Worm (Caenorhabditis elegans) whole organism, young adult: ENCODE results near the gene osta-2.
A peak's percentile ranks its signal among the peaks of the same experiment; 100 is the strongest.

ENCODE experiments used
- B0336.3 ChIP-seq: fragments of 200-800 bp; sonication (Bioruptor generic); IDR thresholded peaks from 2 replicates; pipeline ENCODE4 v1.3.6; 2022; ENCODE audit warnings: missing genetic modification characterization, missing compliant biosample characterization
- C17E4.6 ChIP-seq: fragments of 200-800 bp; sonication (Bioruptor generic); IDR thresholded peaks from 2 replicates; pipeline ENCODE4 v1.3.6; 2022; ENCODE audit warnings: missing genetic modification reagents, missing genetic modification characterization, missing compliant biosample characterization
- D2030.7 ChIP-seq: fragments of 200-800 bp; sonication (Bioruptor generic); IDR thresholded peaks from 2 replicates; pipeline ENCODE4 v1.3.6; 2022; ENCODE audit warnings: missing genetic modification reagents, missing genetic modification characterization, missing compliant biosample characterization
- F10E7.11 ChIP-seq: sonication (generic microtip); optimal IDR thresholded peaks from 2 replicates; lab custom pipeline; 2017; ENCODE audit warnings: mild to moderate bottlenecking, missing genetic modification characterization, moderate library complexity, missing compliant biosample characterization
- F57A8.1 ChIP-seq: fragments of 200-800 bp; sonication (Bioruptor generic); optimal IDR thresholded peaks from 2 replicates; lab custom pipeline; 2018; ENCODE audit warnings: mild to moderate bottlenecking, missing genetic modification characterization, moderate library complexity, missing compliant biosample characterization
- F57C9.4 ChIP-seq: sonication (generic microtip); optimal IDR thresholded peaks from 2 replicates; lab custom pipeline; 2017; ENCODE audit warnings: mild to moderate bottlenecking, missing genetic modification characterization, missing compliant biosample characterization
- K11D2.4 ChIP-seq: fragments of 200-800 bp; sonication (Bioruptor generic); IDR thresholded peaks from 2 replicates; pipeline ENCODE4 v1.3.6; 2022; ENCODE audit warnings: missing genetic modification reagents, missing genetic modification characterization, missing compliant biosample characterization
- K12H6.12 ChIP-seq: fragments of 200-800 bp; sonication (Bioruptor generic); optimal IDR thresholded peaks from 2 replicates; lab custom pipeline; 2018; ENCODE audit warnings: mild to moderate bottlenecking, missing genetic modification characterization, missing compliant biosample characterization
- T26A5.8 ChIP-seq: sonication (generic microtip); optimal IDR thresholded peaks from 2 replicates; lab custom pipeline; 2016; ENCODE audit warnings: missing genetic modification characterization, missing compliant biosample characterization
- Y53G8AR.9 ChIP-seq: fragments of 200-800 bp; sonication (Bioruptor generic); conservative IDR thresholded peaks from 2 replicates; pipeline ENCODE4 v1.3.6; 2022; ENCODE audit warnings: missing genetic modification reagents, missing genetic modification characterization, missing compliant biosample characterization
- akir-1 ChIP-seq: fragments of 200-800 bp; sonication (Bioruptor generic); optimal IDR thresholded peaks from 2 replicates; lab custom pipeline; 2018; ENCODE audit warnings: mild to moderate bottlenecking, missing genetic modification characterization, moderate library complexity, missing compliant biosample characterization
- ama-1 ChIP-seq, 3 experiments: fragments of 150-350 bp in 1 of 3; sonication (generic microtip) in 2 of 3; optimal IDR thresholded peaks; 2 replicates each; lab custom pipeline; 2014 to 2018; ENCODE audit warnings: missing biosample characterization in 2 of 3, missing genetic modification characterization in 2 of 3, missing genetic modification reagents in 2 of 3
- atf-7 ChIP-seq: sonication (generic microtip); optimal IDR thresholded peaks from 2 replicates; lab custom pipeline; 2017; ENCODE audit warnings: mild to moderate bottlenecking, missing genetic modification characterization, missing compliant biosample characterization
- athp-1 ChIP-seq: sonication (generic microtip); optimal IDR thresholded peaks from 2 replicates; lab custom pipeline; 2017; ENCODE audit warnings: mild to moderate bottlenecking, missing genetic modification characterization, missing compliant biosample characterization
- attf-5 ChIP-seq: fragments of 200-800 bp; sonication (Bioruptor generic); optimal IDR thresholded peaks from 2 replicates; lab custom pipeline; 2018; ENCODE audit warnings: mild to moderate bottlenecking, missing genetic modification characterization, missing compliant biosample characterization
- bed-1 ChIP-seq: fragments of 200-800 bp; sonication (Bioruptor generic); IDR thresholded peaks from 2 replicates; pipeline ENCODE4 v1.3.6; 2022; ENCODE audit warnings: missing genetic modification reagents, missing genetic modification characterization, missing compliant biosample characterization
- bed-2 ChIP-seq: fragments of 200-800 bp; sonication (Bioruptor generic); IDR thresholded peaks from 2 replicates; pipeline ENCODE4 v1.3.6; 2022; ENCODE audit warnings: missing genetic modification reagents, missing genetic modification characterization, missing compliant biosample characterization
- ccch-3 ChIP-seq: fragments of 200-800 bp; sonication (Bioruptor generic); optimal IDR thresholded peaks from 2 replicates; lab custom pipeline; 2018; ENCODE audit warnings: mild to moderate bottlenecking, missing genetic modification characterization, missing compliant biosample characterization
- cebp-1 ChIP-seq, 2 experiments: fragments of 200-800 bp in 1 of 2; sonication (Bioruptor generic) in 1 of 2; sonication (generic microtip) in 1 of 2; IDR thresholded peaks in 1 of 2; optimal IDR thresholded peaks in 1 of 2; 2 replicates each; pipeline versions ENCODE4 v1.3.6 to Lab custom; 2017 to 2022; ENCODE audit warnings: missing compliant biosample characterization in 2 of 2, missing genetic modification characterization in 2 of 2, mild to moderate bottlenecking in 1 of 2, missing genetic modification reagents in 1 of 2, moderate library complexity in 1 of 2
- cebp-2 ChIP-seq: fragments of 200-800 bp; sonication (Bioruptor generic); IDR thresholded peaks from 2 replicates; pipeline ENCODE4 v1.3.6; 2022; ENCODE audit warnings: missing genetic modification characterization, missing compliant biosample characterization
- ceh-40 ChIP-seq: fragments of 200-800 bp; sonication (Bioruptor generic); IDR thresholded peaks from 2 replicates; pipeline ENCODE4 v1.3.6; 2022; ENCODE audit warnings: missing genetic modification characterization, missing compliant biosample characterization
- ceh-91 ChIP-seq: fragments of 200-800 bp; sonication (Bioruptor generic); IDR thresholded peaks from 2 replicates; pipeline ENCODE4 v1.3.6; 2022; ENCODE audit warnings: missing genetic modification reagents, missing genetic modification characterization, missing compliant biosample characterization
- chd-7 ChIP-seq: sonication (generic microtip); optimal IDR thresholded peaks from 2 replicates; lab custom pipeline; 2016; ENCODE audit warnings: mild to moderate bottlenecking, missing genetic modification characterization, moderate library complexity, missing compliant biosample characterization
- die-1 ChIP-seq: sonication (generic microtip); optimal IDR thresholded peaks from 2 replicates; lab custom pipeline; 2016; ENCODE audit warnings: missing genotype, mild to moderate bottlenecking, missing genetic modification characterization, missing compliant biosample characterization
- dox-1 ChIP-seq: fragments of 200-800 bp; sonication (Bioruptor generic); IDR thresholded peaks from 2 replicates; pipeline ENCODE4 v1.3.6; 2022; ENCODE audit warnings: missing genetic modification reagents, missing genetic modification characterization, missing compliant biosample characterization
- egrh-3 ChIP-seq: fragments of 200-800 bp; sonication (Bioruptor generic); IDR thresholded peaks from 2 replicates; pipeline ENCODE4 v1.3.6; 2022; ENCODE audit warnings: missing genetic modification reagents, missing genetic modification characterization, missing compliant biosample characterization
- ets-4 ChIP-seq: fragments of 200-800 bp; sonication (Bioruptor generic); optimal IDR thresholded peaks from 2 replicates; lab custom pipeline; 2018; ENCODE audit warnings: mild to moderate bottlenecking, missing genetic modification characterization, missing compliant biosample characterization
- him-1 ChIP-seq: sonication (generic microtip); optimal IDR thresholded peaks from 2 replicates; lab custom pipeline; 2016; ENCODE audit warnings: missing genotype, missing genetic modification reagents, missing genetic modification characterization, missing compliant biosample characterization
- hlh-26 ChIP-seq: fragments of 200-800 bp; sonication (Bioruptor generic); conservative IDR thresholded peaks from 2 replicates; pipeline ENCODE4 v1.3.6; 2022; ENCODE audit warnings: missing genetic modification reagents, missing genetic modification characterization, missing compliant biosample characterization
- hmg-1.2 ChIP-seq: fragments of 200-800 bp; sonication (Bioruptor generic); IDR thresholded peaks from 2 replicates; pipeline ENCODE4 v1.3.6; 2022; ENCODE audit warnings: missing genetic modification reagents, missing genetic modification characterization, missing compliant biosample characterization
- lin-26 ChIP-seq: fragments of 200-800 bp; sonication (Bioruptor generic); IDR thresholded peaks from 2 replicates; pipeline ENCODE4 v1.3.6; 2022; ENCODE audit warnings: missing genetic modification reagents, missing genetic modification characterization, missing compliant biosample characterization
- lin-54 ChIP-seq: fragments of 200-800 bp; sonication (Bioruptor generic); optimal IDR thresholded peaks from 2 replicates; lab custom pipeline; 2018; ENCODE audit warnings: mild to moderate bottlenecking, missing genetic modification characterization, missing compliant biosample characterization
- lir-1 ChIP-seq: fragments of 200-800 bp; sonication (Bioruptor generic); conservative IDR thresholded peaks from 2 replicates; pipeline ENCODE4 v1.3.6; 2022; ENCODE audit warnings: missing genetic modification reagents, missing genetic modification characterization, missing compliant biosample characterization
- madf-8 ChIP-seq: fragments of 200-800 bp; sonication (Bioruptor generic); conservative IDR thresholded peaks from 2 replicates; pipeline ENCODE4 v1.3.6; 2022; ENCODE audit warnings: missing genetic modification reagents, missing genetic modification characterization, missing compliant biosample characterization
- mel-28 ChIP-seq: sonication (generic microtip); optimal IDR thresholded peaks from 2 replicates; lab custom pipeline; 2016; ENCODE audit warnings: borderline replicate concordance, mild to moderate bottlenecking, missing genetic modification characterization, missing compliant biosample characterization
- nfya-1 ChIP-seq: sonication (generic microtip); optimal IDR thresholded peaks from 2 replicates; lab custom pipeline; 2017; ENCODE audit warnings: antibody characterized with exemption, missing compliant biosample characterization, missing genetic modification characterization, borderline replicate concordance; ENCODE audit not compliant: insufficient read depth
- nfyb-1 ChIP-seq: fragments of 200-800 bp; sonication (Bioruptor generic); IDR thresholded peaks from 2 replicates; pipeline ENCODE4 v1.3.6; 2022; ENCODE audit warnings: missing genetic modification reagents, missing genetic modification characterization, missing compliant biosample characterization
- nhr-120 ChIP-seq: fragments of 200-800 bp; sonication (Bioruptor generic); IDR thresholded peaks from 2 replicates; pipeline ENCODE4 v1.3.6; 2022; ENCODE audit warnings: missing genetic modification characterization, missing compliant biosample characterization
- nhr-27 ChIP-seq: fragments of 200-800 bp; sonication (Bioruptor generic); optimal IDR thresholded peaks from 2 replicates; lab custom pipeline; 2018; ENCODE audit warnings: mild to moderate bottlenecking, missing genetic modification characterization, moderate library complexity, missing compliant biosample characterization
- nhr-90 ChIP-seq: sonication (generic microtip); optimal IDR thresholded peaks from 2 replicates; lab custom pipeline; 2016; ENCODE audit warnings: missing genotype, mild to moderate bottlenecking, missing genetic modification characterization, missing compliant biosample characterization
- pha-4 ChIP-seq: fragments of 150-350 bp; sonication (generic microtip); optimal IDR thresholded peaks from 2 replicates; lab custom pipeline; 2014; ENCODE audit warnings: missing biosample characterization, missing genetic modification reagents, missing genetic modification characterization
- rec-8 ChIP-seq, 2 experiments: sonication (generic microtip); optimal IDR thresholded peaks; 2 replicates each; lab custom pipeline; 2016; ENCODE audit warnings: mild to moderate bottlenecking in 2 of 2, missing genetic modification characterization in 2 of 2, missing genetic modification reagents in 2 of 2, missing genotype in 2 of 2, missing biosample characterization in 1 of 2, missing compliant biosample characterization in 1 of 2, moderate library complexity in 1 of 2
- repo-1 ChIP-seq: sonication (generic microtip); optimal IDR thresholded peaks from 2 replicates; lab custom pipeline; 2017; ENCODE audit warnings: mild to moderate bottlenecking, missing genetic modification characterization, missing compliant biosample characterization
- rpc-1 ChIP-seq, 2 experiments: fragments of 150-350 bp in 1 of 2; sonication (generic microtip) in 1 of 2; optimal IDR thresholded peaks; 2 replicates each; lab custom pipeline; 2014 to 2018; ENCODE audit warnings: missing biosample characterization in 1 of 2, missing genetic modification characterization in 1 of 2, missing genetic modification reagents in 1 of 2, missing genotype in 1 of 2
- sea-2 ChIP-seq: fragments of 200-800 bp; sonication (Bioruptor generic); IDR thresholded peaks from 2 replicates; pipeline ENCODE4 v1.3.6; 2022; ENCODE audit warnings: missing genetic modification characterization, missing compliant biosample characterization
- snpc-1.3 ChIP-seq: sonication (generic microtip); optimal IDR thresholded peaks from 2 replicates; lab custom pipeline; 2017; ENCODE audit warnings: missing genetic modification characterization, mild to moderate bottlenecking, missing compliant biosample characterization, antibody characterized with exemption, moderate library complexity, missing genotype, missing genetic modification reagents; ENCODE audit not compliant: insufficient read depth
- zfh-2 ChIP-seq: fragments of 200-800 bp; sonication (Bioruptor generic); conservative IDR thresholded peaks from 2 replicates; pipeline ENCODE4 v1.3.6; 2022; ENCODE audit warnings: missing genetic modification reagents, missing genetic modification characterization, missing compliant biosample characterization

osta-2 gene

DNA sequence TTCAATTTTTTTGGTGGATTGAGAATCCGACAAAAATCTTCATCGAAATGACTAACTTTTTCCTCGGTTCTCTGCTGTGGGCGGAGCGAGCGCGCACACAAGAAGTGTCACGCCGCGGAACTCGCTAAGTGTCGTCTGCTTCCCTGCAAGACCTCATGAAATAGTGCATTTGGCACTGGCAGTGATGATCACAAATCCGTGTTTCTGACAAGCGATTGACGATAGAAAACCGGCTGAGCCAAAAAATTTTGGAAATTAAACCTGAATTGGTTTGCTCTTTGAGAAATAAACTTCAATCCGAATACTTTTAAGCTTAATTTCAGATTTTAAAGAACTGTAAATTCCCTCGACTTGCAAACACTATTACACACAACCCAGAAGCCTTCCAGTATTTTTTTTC lies 6.0 kb upstream of the osta-2 start (continued):
- TF ChIP-seq ama-1 (optimal IDR thresholded peaks at IDR 0.05; lab: Kevin White, UChicago): peak; percentile 86
- TF ChIP-seq ama-1 (GFP tag; optimal IDR thresholded peaks at IDR 0.05; lab: Kevin White, UChicago): no peak
- TF ChIP-seq cebp-2: no peak
- TF ChIP-seq dox-1 (GFP tag; lab: Robert Waterston, UW): peak; percentile 68
- TF ChIP-seq F10E7.11 (tag; lab: Kevin White, UChicago): no peak
- no peak for TF ChIP-seq rpc-1 (optimal IDR thresholded peaks at IDR 0.05; lab: Kevin White, UChicago)
- TF ChIP-seq rpc-1 (tag; optimal IDR thresholded peaks at IDR 0.05; lab: Kevin White, UChicago): peak; percentile 4
- TF ChIP-seq Y53G8AR.9 (GFP tag; lab: Robert Waterston, UW): peak; percentile 72; the same call in 1 of the 2 replicates
- TF ChIP-seq mel-28 (tag; lab: Kevin White, UChicago): no peak
- no peak for TF ChIP-seq lin-26
- TF ChIP-seq egrh-3 (GFP tag; lab: Robert Waterston, UW): no peak
- no peak for TF ChIP-seq T26A5.8 (tag; lab: Kevin White, UChicago)
- peak; percentile 78 for TF ChIP-seq snpc-1.3 (tag; lab: Kevin White, UChicago)
- no peak for TF ChIP-seq akir-1 (GFP tag; lab: Kevin White, UChicago)
- no peak; the same call in 1 of the 2 replicates for TF ChIP-seq zfh-2 (GFP tag; lab: Robert Waterston, UW)
- TF ChIP-seq ceh-40 (GFP tag; lab: Robert Waterston, UW): no peak
- TF ChIP-seq D2030.7: peak; percentile 81
- no peak for TF ChIP-seq F57C9.4 (tag; lab: Kevin White, UChicago)
- no peak for TF ChIP-seq K11D2.4 (GFP tag; lab: Robert Waterston, UW)
- no peak for TF ChIP-seq nfya-1 (tag; lab: Kevin White, UChicago)
- TF ChIP-seq him-1 (tag; lab: Kevin White, UChicago): peak; percentile 88
- peak; percentile 71 for TF ChIP-seq repo-1 (tag; lab: Kevin White, UChicago)
- no peak for TF ChIP-seq hlh-26
- no peak for TF ChIP-seq ccch-3 (GFP tag; lab: Kevin White, UChicago)
- TF ChIP-seq bed-1 (GFP tag; lab: Robert Waterston, UW): no peak
- no peak for TF ChIP-seq K12H6.12 (tag; lab: Kevin White, UChicago)
- no peak for TF ChIP-seq nhr-90 (tag; lab: Kevin White, UChicago)
- no peak for TF ChIP-seq pha-4 (tag; lab: Kevin White, UChicago)
- no peak for TF ChIP-seq nhr-27
- TF ChIP-seq cebp-1 (GFP tag; IDR thresholded peaks at IDR 0.05; lab: Robert Waterston, UW): no peak
- TF ChIP-seq cebp-1 (tag; optimal IDR thresholded peaks at IDR 0.05; lab: Kevin White, UChicago): peak; percentile 50
- no peak for TF ChIP-seq ceh-91 (GFP tag; lab: Robert Waterston, UW)
- TF ChIP-seq bed-2 (GFP tag; lab: Robert Waterston, UW): no peak
- no peak for TF ChIP-seq athp-1 (tag; lab: Kevin White, UChicago)
- TF ChIP-seq F57A8.1: no peak
- TF ChIP-seq rec-8 (tag; optimal IDR thresholded peaks at IDR 0.05; lab: Kevin White, UChicago): peak in 1 of 2 experiments; percentile 3
- no peak for TF ChIP-seq nhr-120 (GFP tag; lab: Robert Waterston, UW)
- TF ChIP-seq lin-54 (GFP tag; lab: Kevin White, UChicago): peak; percentile 23
- TF ChIP-seq lir-1 (GFP tag; lab: Robert Waterston, UW): no peak
- peak; percentile 87 for TF ChIP-seq hmg-1.2 (GFP tag; lab: Robert Waterston, UW)
- peak; percentile 34; the same call in 1 of the 2 replicates for TF ChIP-seq madf-8
- no peak for TF ChIP-seq die-1 (tag; lab: Kevin White, UChicago)
- TF ChIP-seq sea-2 (GFP tag; lab: Robert Waterston, UW): no peak
- TF ChIP-seq atf-7 (tag; lab: Kevin White, UChicago): peak; percentile 6
- peak; percentile 23 for TF ChIP-seq chd-7 (tag; lab: Kevin White, UChicago)
- no peak for TF ChIP-seq attf-5 (GFP tag; lab: Kevin White, UChicago)
- peak; percentile 60; the same call in 1 of the 2 replicates for TF ChIP-seq B0336.3 (GFP tag; lab: Robert Waterston, UW)
- no peak; the same call in 1 of the 2 replicates for TF ChIP-seq C17E4.6
- no peak for TF ChIP-seq ets-4
- TF ChIP-seq nfyb-1 (GFP tag; lab: Robert Waterston, UW): peak; percentile 53
